Fruit fly (Drosophila melanogaster): ENCODE measurements around the gene CG6749.
A peak's percentile ranks its signal among the peaks of the same experiment; 100 is the strongest.

The CG6749 gene

DNA sequence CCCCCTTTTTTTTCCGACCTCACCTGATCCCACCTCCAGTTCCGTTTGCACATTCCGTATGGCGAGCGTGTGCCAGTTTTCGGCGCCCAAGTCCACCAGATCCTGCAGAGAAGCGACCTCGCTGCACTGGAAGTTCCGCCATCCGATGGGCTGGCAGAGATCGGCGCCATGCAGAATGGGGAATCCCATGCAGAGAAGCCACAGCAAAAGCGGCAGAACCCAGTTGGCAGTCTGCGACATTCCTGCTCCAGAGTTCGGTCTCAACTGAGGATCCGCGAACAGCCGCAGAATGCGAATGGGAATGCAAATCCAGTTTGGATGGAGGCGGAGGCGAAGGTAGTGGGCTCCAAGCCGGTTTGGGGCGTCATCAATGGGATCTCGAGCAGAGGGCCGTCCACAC, at the start of gene CG6749:
CG6749 (minus strand) TSS at position 245 of the 400 bp plus-strand sequence.
- TF ChIP-seq CG6792 (GFP tag; optimal IDR thresholded peaks at IDR 0.05): no peak
- TF ChIP-seq CG1621 (tag; optimal IDR thresholded peaks at IDR 0.05): no peak
- 0 out of 3 replicates have a peak, but pooled peaks have one; percentile 18 for TF ChIP-seq CG8119 (GFP tag; IDR thresholded peaks at IDR 0.05)
- TF ChIP-seq Sox15 (GFP tag; optimal IDR thresholded peaks at IDR 0.05): no peak
- no peak for TF ChIP-seq CG10631 (GFP tag; optimal IDR thresholded peaks at IDR 0.05)
- no peak for TF ChIP-seq Ets96B (tag; optimal IDR thresholded peaks at IDR 0.05)

DNA sequence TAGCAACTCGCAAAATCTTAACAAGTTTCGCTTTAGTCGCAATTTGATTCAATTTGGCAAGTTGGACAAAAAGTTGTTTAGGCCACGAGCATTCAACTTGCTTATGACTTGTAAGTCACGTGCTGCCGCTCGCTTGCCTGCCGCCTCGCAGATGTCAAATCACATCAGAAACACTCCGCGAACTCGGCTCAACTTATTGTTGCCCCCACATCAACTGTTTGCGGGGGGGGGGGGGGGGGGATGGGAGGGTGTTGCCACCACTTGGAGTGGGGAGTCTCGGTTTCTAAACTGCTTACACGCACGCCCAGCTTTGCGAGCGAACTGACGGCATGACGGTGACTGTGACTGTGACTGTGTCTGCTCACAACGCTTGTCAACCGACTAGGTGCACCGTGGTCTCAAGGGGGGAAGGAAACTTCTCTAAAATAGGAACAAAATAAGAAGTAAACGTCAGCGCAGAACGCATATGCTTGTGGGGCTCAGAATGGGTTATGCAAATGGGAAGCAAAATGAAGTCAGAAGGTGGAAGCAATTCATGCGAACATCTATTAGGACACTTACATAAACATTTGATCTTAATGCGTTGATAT, 43.3 kb upstream of the CG6749 start:
- TF ChIP-seq CG32006 (GFP tag; optimal IDR thresholded peaks at IDR 0.05): peak; percentile 23
- TF ChIP-seq dsx (GFP tag; optimal IDR thresholded peaks at IDR 0.05; ENCODE audit: poor library complexity, severe bottlenecking): no peak
- no peak for TF ChIP-seq Eip93F (GFP tag; optimal IDR thresholded peaks at IDR 0.05)
- TF ChIP-seq eg (GFP tag; IDR thresholded peaks at IDR 0.05): peak; percentile 42; the same call in 1 of the 3 replicates

DNA sequence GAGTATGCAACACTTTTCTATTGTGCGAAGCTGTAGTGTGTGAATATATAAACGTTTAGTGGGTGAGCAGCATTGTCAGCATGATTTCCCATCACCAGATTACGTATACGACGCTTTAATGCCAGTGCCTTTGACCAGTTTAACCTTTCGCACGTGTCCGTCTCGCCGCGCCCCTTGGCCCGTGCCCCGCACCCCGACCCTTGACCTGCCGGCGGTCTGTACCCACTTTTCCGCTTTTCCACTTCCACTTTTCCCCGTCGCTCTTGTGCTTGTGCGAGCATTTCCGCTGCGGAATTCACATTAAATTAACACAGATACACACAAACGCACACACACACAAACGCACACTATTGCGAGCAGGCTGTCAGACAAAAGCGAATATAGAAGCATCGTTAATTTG, 42.1 kb upstream of the CG6749 start:
- TF ChIP-seq CG3919 (GFP tag; optimal IDR thresholded peaks at IDR 0.05): no peak
- TF ChIP-seq Eip93F (GFP tag; optimal IDR thresholded peaks at IDR 0.05): no peak
- no peak for TF ChIP-seq Ets21C (GFP tag; optimal IDR thresholded peaks at IDR 0.05)
- TF ChIP-seq CG8632 (GFP tag; optimal IDR thresholded peaks at IDR 0.05): no peak
- TF ChIP-seq Blimp-1 (GFP tag; optimal IDR thresholded peaks at IDR 0.05): no peak
- no peak for TF ChIP-seq CG16779 (tag; optimal IDR thresholded peaks at IDR 0.05)

DNA sequence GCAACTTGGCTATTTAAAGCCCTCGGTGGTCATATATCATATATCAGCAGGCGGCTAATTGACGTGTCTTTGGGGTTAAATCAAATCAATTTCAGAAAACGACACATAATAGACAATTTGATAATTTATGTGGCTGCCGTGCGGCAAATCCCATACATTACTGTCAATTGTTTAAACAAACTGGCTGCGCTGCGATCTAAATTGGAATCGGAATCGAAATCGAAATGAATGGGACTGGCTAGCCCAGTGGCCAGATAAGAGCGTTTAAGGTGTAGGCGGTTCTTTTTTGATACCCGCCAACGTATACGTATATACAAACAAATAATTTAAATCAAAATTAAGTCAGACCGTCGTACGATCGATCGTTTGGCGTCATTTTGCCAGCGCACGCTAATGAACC, 34.8 kb upstream of the CG6749 start:
- TF ChIP-seq fkh (GFP tag; optimal IDR thresholded peaks at IDR 0.05) (peak; percentile 6), svp (GFP tag) (peak; percentile 39), vri (GFP tag; optimal IDR thresholded peaks at IDR 0.05) (peak; percentile 38), Eip93F (GFP tag; optimal IDR thresholded peaks at IDR 0.05) (no peak)

DNA sequence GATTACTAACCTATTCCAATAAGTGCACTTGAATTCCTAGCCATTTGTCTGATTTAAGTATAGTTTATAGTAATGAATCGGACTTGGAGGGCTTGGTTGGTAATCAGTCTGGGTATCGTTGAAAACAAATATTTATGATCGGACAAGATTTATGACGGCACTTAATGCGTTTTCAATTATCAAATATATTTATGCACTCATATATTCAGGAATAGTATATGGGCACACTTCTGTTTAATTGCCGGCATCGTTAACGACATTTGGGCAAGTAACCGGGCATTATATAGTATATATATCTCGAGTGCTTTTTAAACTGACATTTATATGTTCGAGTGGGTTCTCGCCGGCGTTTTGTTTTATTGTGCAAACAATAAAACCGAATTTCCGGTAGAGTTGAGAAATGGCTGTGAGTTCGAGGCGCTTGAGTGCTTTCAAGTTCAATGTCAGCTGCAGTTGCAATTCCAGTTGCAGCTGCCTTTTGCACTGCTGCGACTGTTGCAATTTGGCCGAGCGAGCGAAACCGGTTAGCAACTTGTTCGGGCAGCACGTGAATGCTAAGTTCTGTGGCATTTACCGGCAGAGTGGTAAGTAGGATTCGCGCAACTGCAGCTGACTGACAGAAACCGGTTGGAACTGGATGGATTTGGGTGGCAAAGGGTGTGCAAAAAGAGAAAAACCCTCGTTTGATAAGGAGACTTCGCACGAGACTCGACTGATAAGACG, 34.2 kb upstream of the CG6749 start:
- TF ChIP-seq Lpt (GFP tag; optimal IDR thresholded peaks at IDR 0.05) (peak; percentile 12), CG11902 (GFP tag; optimal IDR thresholded peaks at IDR 0.05) (no peak), Eip78C (GFP tag) (peak; percentile 21), CG6276 (GFP tag; optimal IDR thresholded peaks at IDR 0.05) (peak; percentile 17), lz (GFP tag; optimal IDR thresholded peaks at IDR 0.05) (no peak), CG6792 (GFP tag; optimal IDR thresholded peaks at IDR 0.05) (no peak), ss (GFP tag; optimal IDR thresholded peaks at IDR 0.05) (peak in 1 of 2 experiments; percentile 43), CG11294 (GFP tag; IDR thresholded peaks at IDR 0.05) (no peak), dsx (GFP tag; optimal IDR thresholded peaks at IDR 0.05; ENCODE audit: poor library complexity, severe bottlenecking) (peak; percentile 72), Sox15 (GFP tag; optimal IDR thresholded peaks at IDR 0.05) (no peak), eg (GFP tag; IDR thresholded peaks at IDR 0.05) (peak; percentile 16; the same call in 1 of the 3 replicates), CG6854 (GFP tag; optimal IDR thresholded peaks at IDR 0.05) (peak; percentile 71)

DNA sequence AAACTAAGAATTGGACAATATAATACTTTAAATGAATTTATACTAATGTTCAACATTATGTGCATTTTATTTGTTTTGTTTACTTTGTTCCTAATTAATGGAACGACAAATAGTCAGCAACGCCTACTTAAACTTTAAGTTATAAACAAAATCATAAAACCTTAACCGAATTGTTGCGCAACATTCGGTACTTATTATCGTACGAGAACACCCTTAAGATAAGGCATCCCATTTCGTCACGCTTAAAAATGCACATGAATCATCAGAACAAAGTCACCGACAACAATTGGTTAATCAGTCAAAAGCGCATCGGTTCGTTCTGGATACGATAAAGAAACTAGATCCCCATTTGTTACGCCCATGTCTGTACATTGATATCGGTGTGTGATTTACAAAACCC, 32.8 kb upstream of the CG6749 start:
- TF ChIP-seq achi (GFP tag; optimal IDR thresholded peaks at IDR 0.05) (no peak), Blimp-1 (GFP tag; optimal IDR thresholded peaks at IDR 0.05) (no peak), Eip78C (GFP tag) (peak; percentile 32), CG11902 (GFP tag; optimal IDR thresholded peaks at IDR 0.05) (no peak), eg (GFP tag; IDR thresholded peaks at IDR 0.05) (no peak), vri (GFP tag; optimal IDR thresholded peaks at IDR 0.05) (peak; percentile 72), CG8119 (GFP tag; IDR thresholded peaks at IDR 0.05) (no peak), Eip75B (GFP tag; optimal IDR thresholded peaks at IDR 0.05) (no peak), CG6808 (GFP tag; optimal IDR thresholded peaks at IDR 0.05) (no peak), ss (GFP tag; optimal IDR thresholded peaks at IDR 0.05) (no peak), CG32006 (GFP tag; optimal IDR thresholded peaks at IDR 0.05) (no peak), Sox14 (GFP tag; optimal IDR thresholded peaks at IDR 0.05) (no peak)
